5 fruit fly cellular contexts compared by ENCODE assay signal in the genomic region with DNA sequence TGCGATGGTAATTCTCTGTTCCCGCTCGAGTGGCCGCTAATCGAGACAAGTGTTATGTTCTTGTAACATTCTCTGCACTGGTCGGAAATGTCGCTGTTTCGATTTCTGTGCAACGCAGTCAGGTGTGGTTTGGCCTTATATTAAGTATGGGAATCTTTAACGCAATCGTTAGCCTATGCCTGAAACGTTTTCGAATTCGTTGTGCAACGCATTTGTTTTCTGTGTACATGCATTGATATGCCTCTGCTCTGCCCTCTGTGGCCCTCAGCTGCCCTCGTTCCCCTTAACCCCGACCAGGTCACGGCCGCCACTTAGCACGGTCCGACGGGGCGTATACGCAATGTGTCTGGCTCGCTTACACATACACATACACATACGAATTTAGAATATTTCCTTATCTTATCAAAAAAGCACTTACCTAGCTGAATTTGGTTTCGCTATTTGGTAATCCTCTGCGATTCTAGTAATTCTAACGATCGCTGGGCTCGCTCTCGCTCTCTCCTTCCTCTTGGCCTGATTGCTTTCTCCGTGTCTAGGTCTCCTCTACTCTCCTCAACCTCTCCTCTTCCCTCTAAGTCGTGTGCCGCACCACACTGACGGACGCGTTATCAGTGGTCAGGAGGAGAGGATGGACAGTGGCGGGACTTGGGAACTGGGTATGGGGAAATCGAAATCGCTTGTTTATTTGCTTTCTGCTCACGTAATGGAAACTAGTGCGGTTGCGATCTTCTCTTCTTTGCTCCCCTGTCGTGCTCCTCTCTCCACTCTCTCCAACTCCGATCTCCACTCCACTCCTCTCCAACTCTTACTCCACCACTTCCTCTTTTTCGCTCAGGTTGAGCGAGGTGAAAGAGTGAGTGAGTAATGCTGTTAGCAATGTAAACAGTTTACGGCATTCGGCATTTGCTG.
A peak's percentile ranks its signal among the peaks of the same experiment; 100 is the strongest.
TF ChIP-seq lines count a peak whose summit lies in the region.

No protein-coding gene starts in this region.

- no peak for TF ChIP-seq CTCF in whole organism, embryonic (GFP tag; optimal IDR thresholded peaks at IDR 0.05; lab: Kevin White, UChicago)

TF ChIP-seq in whole organism, adult, 20 proteins besides CTCF, POLR2A, EP300 and RAD21 (continues in another document):
- no peak for TF ChIP-seq CG33017 (tag; optimal IDR thresholded peaks at IDR 0.05; lab: Kevin White, UChicago)
- no peak for TF ChIP-seq CG7045 (GFP tag; optimal IDR thresholded peaks at IDR 0.05; lab: Kevin White, UChicago)
- TF ChIP-seq CG5204 (GFP tag; optimal IDR thresholded peaks at IDR 0.05; lab: Kevin White, UChicago): no peak
- TF ChIP-seq cnc (optimal IDR thresholded peaks at IDR 0.05; lab: Kevin White, UChicago): no peak
- TF ChIP-seq Crg-1 (GFP tag; optimal IDR thresholded peaks at IDR 0.05; lab: Kevin White, UChicago): no peak
- peak; percentile 51 for TF ChIP-seq Mnt (GFP tag; optimal IDR thresholded peaks at IDR 0.05; lab: Kevin White, UChicago)
- peak; percentile 70 for TF ChIP-seq kay (GFP tag; lab: Kevin White, UChicago; ENCODE audit: borderline replicate concordance)
- no peak for TF ChIP-seq tj (GFP tag; optimal IDR thresholded peaks at IDR 0.05; lab: Kevin White, UChicago)
- TF ChIP-seq Clk (GFP tag; optimal IDR thresholded peaks at IDR 0.05; lab: Kevin White, UChicago): no peak
- TF ChIP-seq CG7101 (tag; optimal IDR thresholded peaks at IDR 0.05; lab: Kevin White, UChicago): no peak
- TF ChIP-seq bab1 (GFP tag; optimal IDR thresholded peaks at IDR 0.05; lab: Kevin White, UChicago): no peak
- TF ChIP-seq cic (GFP tag; optimal IDR thresholded peaks at IDR 0.05; lab: Kevin White, UChicago): peak; percentile 53
- no peak for TF ChIP-seq ovo (GFP tag; optimal IDR thresholded peaks at IDR 0.05; lab: Kevin White, UChicago)
- TF ChIP-seq CG12768 (GFP tag; optimal IDR thresholded peaks at IDR 0.05; lab: Kevin White, UChicago): peak; percentile 27
- no peak for TF ChIP-seq CG14711 (tag; optimal IDR thresholded peaks at IDR 0.05; lab: Kevin White, UChicago)
- no peak for TF ChIP-seq CG11617 (GFP tag; optimal IDR thresholded peaks at IDR 0.05; lab: Kevin White, UChicago)

TF ChIP-seq in whole organism, embryonic, 481 proteins besides CTCF, POLR2A, EP300 and RAD21 (continues in another document):
- TF ChIP-seq Hr78 (GFP tag; optimal IDR thresholded peaks at IDR 0.05; lab: Kevin White, UChicago) (peak in 1 of 2 experiments; percentile 97), CG4730 (GFP tag; IDR thresholded peaks at IDR 0.05; lab: Robert Waterston, UW) (no peak), Trl (optimal IDR thresholded peaks at IDR 0.05; lab: Kevin White, UChicago) (peak; percentile 50), Trl (GFP tag; optimal IDR thresholded peaks at IDR 0.05; lab: Kevin White, UChicago) (no peak), Dip3 (GFP tag; optimal IDR thresholded peaks at IDR 0.05; lab: Kevin White, UChicago) (no peak), Ets65A (GFP tag; lab: Kevin White, UChicago) (peak; percentile 76), CG1647 (GFP tag; optimal IDR thresholded peaks at IDR 0.05; lab: Kevin White, UChicago) (no peak), Sin3A (optimal IDR thresholded peaks at IDR 0.05; lab: Kevin White, UChicago) (no peak), CG4424 (GFP tag; optimal IDR thresholded peaks at IDR 0.05; lab: Kevin White, UChicago) (no peak), exex (tag; optimal IDR thresholded peaks at IDR 0.05; lab: Kevin White, UChicago) (peak; percentile 80), gt (GFP tag; IDR thresholded peaks at IDR 0.05; lab: Robert Waterston, UW) (no peak), Scr (GFP tag; IDR thresholded peaks at IDR 0.05; lab: Robert Waterston, UW; ENCODE audit: partially characterized antibody) (0 out of 2 replicates have a peak, but pooled peaks have one; percentile 7), twi (tag; optimal IDR thresholded peaks at IDR 0.05; lab: Kevin White, UChicago) (no peak), Dref (GFP tag; IDR thresholded peaks at IDR 0.05; lab: Robert Waterston, UW) (0 out of 2 replicates have a peak, but pooled peaks have one; percentile 10), Pdp1 (GFP tag; optimal IDR thresholded peaks at IDR 0.05; lab: Kevin White, UChicago) (peak in 1 of 2 experiments; percentile 67), Ptx1 (GFP tag; IDR thresholded peaks at IDR 0.05; lab: Robert Waterston, UW) (no peak)

TF ChIP-seq in whole organism, prepupa, 60 proteins besides CTCF, POLR2A, EP300 and RAD21:
- TF ChIP-seq Met (GFP tag; optimal IDR thresholded peaks at IDR 0.05; lab: Kevin White, UChicago) (peak; percentile 31), fkh (GFP tag; optimal IDR thresholded peaks at IDR 0.05; lab: Kevin White, UChicago) (peak; percentile 51), CG11294 (GFP tag; IDR thresholded peaks at IDR 0.05; lab: Robert Waterston, UW) (no peak), vri (GFP tag; optimal IDR thresholded peaks at IDR 0.05; lab: Kevin White, UChicago) (peak; percentile 87), CG9139 (GFP tag; optimal IDR thresholded peaks at IDR 0.05; lab: Kevin White, UChicago) (no peak), Eip78C (GFP tag; lab: Kevin White, UChicago) (peak; percentile 33), svp (GFP tag; lab: Kevin White, UChicago) (peak; percentile 70)

TF ChIP-seq in whole organism, pupa, 21 proteins besides CTCF, POLR2A, EP300 and RAD21:
- TF ChIP-seq Ets98B (GFP tag; IDR thresholded peaks at IDR 0.05; lab: Robert Waterston, UW) (peak; percentile 43; the same call in 1 of the 2 replicates), CG4496 (GFP tag; IDR thresholded peaks at IDR 0.05; lab: Robert Waterston, UW) (peak; percentile 55; the same call in 2 of the 3 replicates), Pif1B (GFP tag; optimal IDR thresholded peaks at IDR 0.05; lab: Kevin White, UChicago) (no peak), fd96Ca (GFP tag; IDR thresholded peaks at IDR 0.05; lab: Robert Waterston, UW) (0 out of 3 replicates have a peak, but pooled peaks have one; percentile 35), CG17806 (tag; optimal IDR thresholded peaks at IDR 0.05; lab: Kevin White, UChicago) (no peak), CG15710 (tag; optimal IDR thresholded peaks at IDR 0.05; lab: Kevin White, UChicago) (no peak), CG34367 (tag; optimal IDR thresholded peaks at IDR 0.05; lab: Kevin White, UChicago) (no peak), Pif1A (GFP tag; optimal IDR thresholded peaks at IDR 0.05; lab: Kevin White, UChicago) (no peak)
TF ChIP-seq in whole organism, pupa: peak in this region for 3.

TF ChIP-seq in whole organism, wandering third instar larva, 38 proteins besides CTCF, POLR2A, EP300 and RAD21:
- TF ChIP-seq br (GFP tag; optimal IDR thresholded peaks at IDR 0.05; lab: Kevin White, UChicago): peak; percentile 75
- no peak for TF ChIP-seq lola (GFP tag; optimal IDR thresholded peaks at IDR 0.05; lab: Kevin White, UChicago)
- peak; percentile 11 for TF ChIP-seq HLH106 (tag; optimal IDR thresholded peaks at IDR 0.05; lab: Kevin White, UChicago)
- no peak for TF ChIP-seq fru (GFP tag; optimal IDR thresholded peaks at IDR 0.05; lab: Kevin White, UChicago)
- TF ChIP-seq Abd-B (GFP tag; optimal IDR thresholded peaks at IDR 0.05; lab: Kevin White, UChicago): no peak
- TF ChIP-seq sage (GFP tag; optimal IDR thresholded peaks at IDR 0.05; lab: Kevin White, UChicago): no peak
- peak; percentile 67 for TF ChIP-seq h (GFP tag; optimal IDR thresholded peaks at IDR 0.05; lab: Kevin White, UChicago)
- no peak for TF ChIP-seq Hr83 (GFP tag; optimal IDR thresholded peaks at IDR 0.05; lab: Kevin White, UChicago; ENCODE audit: poor library complexity, severe bottlenecking)
